Fruit fly (Drosophila melanogaster) whole organism, embryonic: Measurements from ENCODE around the gene MsrA.

ENCODE experiments used
- Bgb ChIP-seq: fragments of 200-800 bp; sonication (Bioruptor generic); IDR thresholded peaks from 2 replicates; pipeline ENCODE4 v1.3.6; 2022; ENCODE audit warnings: missing biosample characterization, missing genetic modification characterization; ENCODE audit not compliant: partially characterized antibody
- CG10267 ChIP-seq: fragments of 200-800 bp; sonication (Bioruptor generic); optimal IDR thresholded peaks from 2 replicates; lab custom pipeline; 2018; ENCODE audit warnings: missing biosample characterization, mild to moderate bottlenecking, missing genetic modification characterization, moderate library complexity
- CG13424 ChIP-seq: fragments of 200-800 bp; sonication (Bioruptor generic); optimal IDR thresholded peaks from 2 replicates; lab custom pipeline; 2019; ENCODE audit warnings: missing biosample characterization, mild to moderate bottlenecking, missing genetic modification characterization, moderate library complexity
- CG13775 ChIP-seq: fragments of 200-800 bp; sonication (Bioruptor generic); optimal IDR thresholded peaks from 3 replicates; lab custom pipeline; 2017; ENCODE audit warnings: missing biosample characterization, mild to moderate bottlenecking, missing genetic modification characterization
- CG13894 ChIP-seq: fragments of 200-800 bp; sonication (Bioruptor generic); optimal IDR thresholded peaks from 3 replicates; lab custom pipeline; 2018; ENCODE audit warnings: missing biosample characterization, mild to moderate bottlenecking, missing genetic modification characterization, moderate library complexity
- CG15269 ChIP-seq: fragments of 200-800 bp; sonication (Bioruptor generic); optimal IDR thresholded peaks from 2 replicates; lab custom pipeline; 2018; ENCODE audit warnings: missing biosample characterization, mild to moderate bottlenecking, missing genetic modification characterization, moderate library complexity
- CG1792 ChIP-seq: fragments of 200-800 bp; sonication (Bioruptor generic); optimal IDR thresholded peaks from 2 replicates; lab custom pipeline; 2016; ENCODE audit warnings: missing biosample characterization, missing genetic modification characterization
- CG18764 ChIP-seq: fragments of 200-800 bp; sonication (Bioruptor generic); optimal IDR thresholded peaks from 3 replicates; lab custom pipeline; 2016; ENCODE audit warnings: missing biosample characterization, missing genetic modification characterization
- CG2199 ChIP-seq: fragments of 200-800 bp; sonication (Bioruptor generic); IDR thresholded peaks from 3 replicates; pipeline ENCODE4 v1.3.6; 2022; ENCODE audit warnings: missing biosample characterization, missing genetic modification characterization
- CG30403 ChIP-seq: fragments of 200-800 bp; sonication (Bioruptor generic); optimal IDR thresholded peaks from 3 replicates; lab custom pipeline; 2016; ENCODE audit warnings: missing biosample characterization, missing genetic modification characterization
- CG31388 ChIP-seq: fragments of 200-800 bp; sonication (Bioruptor generic); optimal IDR thresholded peaks from 2 replicates; lab custom pipeline; 2016; ENCODE audit warnings: missing biosample characterization, missing genetic modification characterization
- CG3163 ChIP-seq: fragments of 200-800 bp; sonication (Bioruptor generic); optimal IDR thresholded peaks from 3 replicates; lab custom pipeline; 2016; ENCODE audit warnings: missing biosample characterization, missing genetic modification characterization
- CG32767 ChIP-seq: fragments of 200-800 bp; sonication (Bioruptor generic); IDR thresholded peaks from 2 replicates; pipeline ENCODE4 v1.3.6; 2022; ENCODE audit warnings: missing biosample characterization, missing genetic modification characterization
- CG5180 ChIP-seq: fragments of 200-800 bp; sonication (Bioruptor generic); optimal IDR thresholded peaks from 3 replicates; lab custom pipeline; 2017; ENCODE audit warnings: missing biosample characterization, missing genetic modification characterization, mild to moderate bottlenecking, moderate library complexity, missing genetic modification reagents
- CG6175 ChIP-seq: fragments of 200-800 bp; sonication (Bioruptor generic); IDR thresholded peaks from 3 replicates; pipeline ENCODE4 v1.3.6; 2022; ENCODE audit warnings: missing biosample characterization, missing genetic modification characterization
- CG6813 ChIP-seq: fragments of 200-800 bp; sonication (Bioruptor generic); optimal IDR thresholded peaks from 2 replicates; lab custom pipeline; 2017; ENCODE audit warnings: missing biosample characterization, missing genetic modification characterization, mild to moderate bottlenecking, moderate library complexity, missing genetic modification reagents
- CG7786 ChIP-seq: fragments of 200-800 bp; sonication (Bioruptor generic); optimal IDR thresholded peaks from 2 replicates; lab custom pipeline; 2016; ENCODE audit warnings: missing biosample characterization, missing genetic modification characterization
- CG9797 ChIP-seq: fragments of 200-800 bp; sonication (Bioruptor generic); optimal IDR thresholded peaks from 3 replicates; lab custom pipeline; 2018; ENCODE audit warnings: missing biosample characterization, mild to moderate bottlenecking, missing genetic modification characterization
- CHES-1-like ChIP-seq: fragments of 200-800 bp; sonication (Bioruptor generic); optimal IDR thresholded peaks from 2 replicates; lab custom pipeline; 2016; ENCODE audit warnings: missing biosample characterization, missing genetic modification characterization
- H2.0 ChIP-seq: fragments of 200-800 bp; sonication (Bioruptor generic); IDR thresholded peaks from 2 replicates; pipeline ENCODE4 v1.3.6; 2022; ENCODE audit warnings: missing biosample characterization, missing genetic modification characterization
- Hr78 ChIP-seq, 2 experiments: fragments of 200-800 bp in 1 of 2; fragments of >200 bp in 1 of 2; sonication (Bioruptor generic) in 1 of 2; optimal IDR thresholded peaks; 2 replicates each; lab custom pipeline; 2017 to 2019; ENCODE audit warnings: missing biosample characterization in 2 of 2, missing genetic modification characterization in 2 of 2, mild to moderate bottlenecking in 1 of 2, moderate library complexity in 1 of 2
- Nf-YB ChIP-seq: fragments of 200-800 bp; sonication (Bioruptor generic); optimal IDR thresholded peaks from 3 replicates; lab custom pipeline; 2019; ENCODE audit warnings: missing biosample characterization, mild to moderate bottlenecking, missing genetic modification characterization, moderate library complexity
- Nf-YC ChIP-seq: fragments of 200-800 bp; optimal IDR thresholded peaks from 3 replicates; lab custom pipeline; 2019; ENCODE audit warnings: missing biosample characterization, mild to moderate bottlenecking, missing genetic modification characterization, moderate library complexity
- Trl ChIP-seq, 3 experiments: fragments of >200 bp in 2 of 3; fragments of 200-800 bp in 1 of 3; sonication (Bioruptor generic) in 1 of 3; optimal IDR thresholded peaks; 2 replicates in 1 of 3; 3 replicates in 2 of 3; lab custom pipeline; 2016 to 2017; ENCODE audit warnings: missing biosample characterization in 1 of 3, missing genetic modification characterization in 1 of 3
- YL-1 ChIP-seq: fragments of 200-800 bp; sonication (Bioruptor generic); optimal IDR thresholded peaks from 3 replicates; lab custom pipeline; 2017; ENCODE audit warnings: missing biosample characterization, mild to moderate bottlenecking, missing genetic modification characterization
- abd-A ChIP-seq: fragments of 200-800 bp; sonication (Bioruptor generic); optimal IDR thresholded peaks from 3 replicates; lab custom pipeline; 2019; ENCODE audit warnings: missing biosample characterization, mild to moderate bottlenecking, missing genetic modification characterization, moderate library complexity
- amos ChIP-seq: fragments of 200-800 bp; sonication (Bioruptor generic); IDR thresholded peaks from 2 replicates; pipeline ENCODE4 v1.3.6; 2022; ENCODE audit warnings: missing biosample characterization, missing genetic modification characterization; ENCODE audit not compliant: partially characterized antibody
- ase ChIP-seq: fragments of 200-800 bp; sonication (Bioruptor generic); IDR thresholded peaks from 3 replicates; pipeline ENCODE4 v1.3.6; 2022; ENCODE audit warnings: missing biosample characterization, missing genetic modification characterization
- bcd ChIP-seq: fragments of 200-800 bp; sonication (Bioruptor generic); optimal IDR thresholded peaks from 2 replicates; lab custom pipeline; 2017; ENCODE audit warnings: missing biosample characterization, mild to moderate bottlenecking, missing genetic modification characterization
- btn ChIP-seq: fragments of 200-800 bp; sonication (Bioruptor generic); optimal IDR thresholded peaks from 2 replicates; lab custom pipeline; 2016; ENCODE audit warnings: missing biosample characterization, missing genetic modification characterization
- cg ChIP-seq: fragments of 200-800 bp; sonication (Bioruptor generic); optimal IDR thresholded peaks from 3 replicates; lab custom pipeline; 2019; ENCODE audit warnings: missing biosample characterization, mild to moderate bottlenecking, missing genetic modification characterization, moderate library complexity
- dimm ChIP-seq: fragments of 200-800 bp; sonication (Bioruptor generic); IDR thresholded peaks from 2 replicates; pipeline ENCODE4 v1.3.6; 2022; ENCODE audit warnings: missing biosample characterization, missing genetic modification characterization
- exex ChIP-seq: fragments of 200-800 bp; sonication (Bioruptor generic); optimal IDR thresholded peaks from 4 replicates; lab custom pipeline; 2018; ENCODE audit warnings: missing biosample characterization, mild to moderate bottlenecking, missing genetic modification characterization, moderate library complexity
- hbn ChIP-seq: fragments of 200-800 bp; sonication (Bioruptor generic); IDR thresholded peaks from 2 replicates; pipeline ENCODE4 v1.3.6; 2022; ENCODE audit warnings: missing biosample characterization, missing genetic modification characterization; ENCODE audit not compliant: partially characterized antibody
- jumu ChIP-seq: fragments of 200-800 bp; sonication (Bioruptor generic); optimal IDR thresholded peaks from 3 replicates; lab custom pipeline; 2016; ENCODE audit warnings: missing biosample characterization, missing genetic modification characterization
- kah ChIP-seq: fragments of 200-800 bp; sonication (Bioruptor generic); optimal IDR thresholded peaks from 2 replicates; lab custom pipeline; 2018; ENCODE audit warnings: missing biosample characterization, mild to moderate bottlenecking, missing genetic modification characterization
- kni ChIP-seq: fragments of 200-800 bp; sonication (Bioruptor generic); optimal IDR thresholded peaks from 3 replicates; lab custom pipeline; 2017; ENCODE audit warnings: mild to moderate bottlenecking, missing biosample characterization, missing genetic modification reagents, missing genetic modification characterization
- lab ChIP-seq: fragments of 200-800 bp; sonication (Bioruptor generic); optimal IDR thresholded peaks from 3 replicates; lab custom pipeline; 2017; ENCODE audit warnings: missing biosample characterization, missing genetic modification characterization, mild to moderate bottlenecking, moderate library complexity, missing genetic modification reagents
- nerfin-1 ChIP-seq: fragments of 200-800 bp; sonication (Bioruptor generic); optimal IDR thresholded peaks from 3 replicates; lab custom pipeline; 2019; ENCODE audit warnings: missing biosample characterization, mild to moderate bottlenecking, missing genetic modification characterization, moderate library complexity
- nom ChIP-seq: fragments of 200-800 bp; sonication (Bioruptor generic); optimal IDR thresholded peaks from 2 replicates; lab custom pipeline; 2017; ENCODE audit warnings: missing biosample characterization, missing genetic modification characterization, mild to moderate bottlenecking, moderate library complexity, missing genetic modification reagents
- scrt ChIP-seq: fragments of 200-800 bp; sonication (Bioruptor generic); optimal IDR thresholded peaks from 2 replicates; lab custom pipeline; 2018; ENCODE audit warnings: missing biosample characterization, mild to moderate bottlenecking, missing genetic modification characterization, moderate library complexity
- sens ChIP-seq: fragments of 200-800 bp; sonication (Bioruptor generic); peaks from one replicate; lab custom pipeline; 2016; ENCODE audit warnings: missing biosample characterization, missing genetic modification characterization
- slbo ChIP-seq: fragments of 200-800 bp; sonication (Bioruptor generic); IDR thresholded peaks from 2 replicates; pipeline ENCODE4 v1.3.6; 2022; ENCODE audit warnings: missing biosample characterization, missing genetic modification characterization
- sqz ChIP-seq: fragments of 200-800 bp; sonication (Bioruptor generic); optimal IDR thresholded peaks from 3 replicates; lab custom pipeline; 2018; ENCODE audit warnings: missing biosample characterization, mild to moderate bottlenecking, missing genetic modification characterization
- trh ChIP-seq: fragments of 200-800 bp; sonication (Bioruptor generic); optimal IDR thresholded peaks from 2 replicates; lab custom pipeline; 2016; ENCODE audit warnings: missing biosample characterization, missing genetic modification characterization
- zf30C ChIP-seq: fragments of 200-800 bp; sonication (Bioruptor generic); optimal IDR thresholded peaks from 3 replicates; lab custom pipeline; 2018; ENCODE audit warnings: missing biosample characterization, mild to moderate bottlenecking, missing genetic modification characterization
- zfh1 ChIP-seq: fragments of 200-800 bp; sonication (Bioruptor generic); IDR thresholded peaks from 3 replicates; pipeline ENCODE4 v1.3.6; 2022; ENCODE audit warnings: missing biosample characterization, missing genetic modification characterization

The MsrA gene

dm6 chr3L:15535800-15536225 lies 25.0 kb downstream of the MsrA start:
- TF ChIP-seq trh (GFP tag; lab: Kevin White, UChicago), result no peak
- 0 out of 3 replicates have a peak, but pooled peaks have one; percentile 16 for TF ChIP-seq zfh1 (GFP tag; lab: Robert Waterston, UW)
- peak; percentile 56 for TF ChIP-seq abd-A
- no peak for TF ChIP-seq CG18764 (GFP tag; lab: Kevin White, UChicago)
- peak; percentile 86 for TF ChIP-seq cg
- peak; percentile 95 for TF ChIP-seq scrt (GFP tag; lab: Kevin White, UChicago)
- TF ChIP-seq nom (GFP tag; lab: Kevin White, UChicago), result peak; percentile 52
- TF ChIP-seq Nf-YC (tag; lab: Kevin White, UChicago), result peak; percentile 42
- peak; percentile 38 for TF ChIP-seq sens
- peak; percentile 47 for TF ChIP-seq Nf-YB
- peak; percentile 75 for TF ChIP-seq CG3163 (GFP tag; lab: Kevin White, UChicago)
- peak; percentile 70 for TF ChIP-seq kni (GFP tag; lab: Kevin White, UChicago)
- peak; percentile 83 for TF ChIP-seq kah
- TF ChIP-seq CG9797 (GFP tag; lab: Kevin White, UChicago), result no peak
- peak; percentile 54 for TF ChIP-seq CG5180
- no peak for TF ChIP-seq zf30C (GFP tag; lab: Kevin White, UChicago)
- TF ChIP-seq CG13775 (GFP tag; lab: Kevin White, UChicago), result no peak
- TF ChIP-seq sqz (GFP tag; lab: Kevin White, UChicago), result peak; percentile 56
- peak; percentile 53 for TF ChIP-seq nerfin-1 (tag; lab: Kevin White, UChicago)
- TF ChIP-seq Trl (optimal IDR thresholded peaks at IDR 0.05; lab: Kevin White, UChicago), result peak; percentile 53 to 57
- TF ChIP-seq Trl (GFP tag; optimal IDR thresholded peaks at IDR 0.05; lab: Kevin White, UChicago), result no peak
- TF ChIP-seq CG13894 (tag; lab: Kevin White, UChicago), result peak; percentile 5

- TF ChIP-seq CHES-1-like, result no peak
- no peak for TF ChIP-seq CG15269 (tag; lab: Kevin White, UChicago)
- no peak for TF ChIP-seq hbn (GFP tag; lab: Robert Waterston, UW)
- peak; percentile 70; the same call in 2 of the 3 replicates for TF ChIP-seq CG2199 (GFP tag; lab: Robert Waterston, UW)
- peak in 1 of 2 experiments; percentile 65 for TF ChIP-seq Hr78 (GFP tag; optimal IDR thresholded peaks at IDR 0.05; lab: Kevin White, UChicago)
- TF ChIP-seq exex, result peak; percentile 35
- no peak for TF ChIP-seq slbo
- no peak for TF ChIP-seq CG32767
These were observed 25.7 kb downstream of the MsrA start for dm6 chr3L:15536550-15536949.

- no peak for TF ChIP-seq Bgb (GFP tag; lab: Robert Waterston, UW)
- no peak for TF ChIP-seq CG1792 (GFP tag; lab: Kevin White, UChicago)
- peak; percentile 81 for TF ChIP-seq CG30403 (GFP tag; lab: Kevin White, UChicago)
- peak; percentile 71 for TF ChIP-seq CG13424 (tag; lab: Kevin White, UChicago)
- TF ChIP-seq CG6175 (GFP tag; lab: Robert Waterston, UW), result no peak
- no peak for TF ChIP-seq YL-1
- TF ChIP-seq exex, result no peak
- TF ChIP-seq bcd, result peak; percentile 66
- no peak for TF ChIP-seq CG31388
- TF ChIP-seq btn (GFP tag; lab: Kevin White, UChicago), result peak; percentile 1
- TF ChIP-seq CG7786 (GFP tag; lab: Kevin White, UChicago), result no peak
- TF ChIP-seq dimm (GFP tag; lab: Robert Waterston, UW), result no peak
- TF ChIP-seq lab, result peak; percentile 68
- TF ChIP-seq CG10267 (tag; lab: Kevin White, UChicago), result peak; percentile 63
- TF ChIP-seq H2.0 (GFP tag; lab: Robert Waterston, UW), result no peak; the same call in 1 of the 2 replicates
- peak; percentile 24 for TF ChIP-seq CG6813 (GFP tag; lab: Kevin White, UChicago)
- peak; percentile 1 for TF ChIP-seq jumu (GFP tag; lab: Kevin White, UChicago)
- TF ChIP-seq amos (GFP tag; lab: Robert Waterston, UW), result no peak
- TF ChIP-seq ase (GFP tag; lab: Robert Waterston, UW), result peak; percentile 41; the same call in 1 of the 3 replicates
These were observed 27.2 kb downstream of the MsrA start for dm6 chr3L:15537916-15538581.
